Worm (Caenorhabditis elegans): ENCODE data around the gene scl-25.

DNA sequence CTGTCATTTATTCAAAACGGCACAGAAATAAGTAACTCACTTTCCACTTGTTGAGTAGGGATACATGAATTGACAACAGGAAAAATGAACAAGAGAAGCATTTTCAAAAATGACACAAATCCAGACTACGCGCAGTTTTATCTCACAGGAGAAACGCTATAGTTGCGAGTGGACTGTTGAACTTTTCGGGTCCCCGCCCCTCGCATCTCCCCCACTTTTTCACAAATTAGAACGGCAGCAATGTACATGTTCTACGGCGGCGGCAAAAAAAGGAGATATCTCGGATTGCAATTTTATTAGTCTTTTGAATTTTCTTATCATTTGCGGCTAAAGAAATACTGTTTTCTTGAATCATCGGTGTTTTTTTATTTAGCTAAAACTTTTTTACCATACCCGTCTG lies 19.9 kb downstream of the scl-25 start, which contains the start of gene clec-242:
- TF ChIP-seq dpl-1 (GFP tag; optimal IDR thresholded peaks at IDR 0.05) (no peak), mdl-1 (tag; optimal IDR thresholded peaks at IDR 0.05) (no peak), lin-39 (tag; optimal IDR thresholded peaks at IDR 0.05) (no peak), lin-14 (GFP tag; optimal IDR thresholded peaks at IDR 0.05) (no peak), ama-1 (optimal IDR thresholded peaks at IDR 0.05) (no peak), mep-1 (tag; optimal IDR thresholded peaks at IDR 0.05) (no peak), sox-4 (tag; optimal IDR thresholded peaks at IDR 0.05) (no peak), nhr-12 (tag; optimal IDR thresholded peaks at IDR 0.05) (no peak), unc-130 (tag; optimal IDR thresholded peaks at IDR 0.05) (no peak), elt-2 (tag; optimal IDR thresholded peaks at IDR 0.05) (no peak), elt-3 (tag; optimal IDR thresholded peaks at IDR 0.05) (no peak)

All from whole organism, L1 larva.